Fruit fly (Drosophila melanogaster) Kc167 (cell line): ENCODE results near the gene dpr14.

Source experiments
- Myc ChIP-seq: fragments of >200 bp; optimal IDR thresholded peaks from 2 replicates; lab custom pipeline; 2017; ENCODE audit warnings: missing external identifiers
- Sin3A ChIP-seq: fragments of >200 bp; optimal IDR thresholded peaks from 2 replicates; lab custom pipeline; 2018; ENCODE audit warnings: missing external identifiers
- h ChIP-seq: fragments of >200 bp; optimal IDR thresholded peaks from 3 replicates; lab custom pipeline; 2018; ENCODE audit warnings: missing external identifiers
- insv ChIP-seq: fragments of >200 bp; optimal IDR thresholded peaks from 3 replicates; lab custom pipeline; 2018; ENCODE audit warnings: missing external identifiers
- psq ChIP-seq: fragments of >200 bp; optimal IDR thresholded peaks from 2 replicates; lab custom pipeline; 2017; ENCODE audit warnings: missing external identifiers
- ttk ChIP-seq: sonication (Bioruptor generic); optimal IDR thresholded peaks from 2 replicates; lab custom pipeline; 2017; ENCODE audit warnings: missing external identifiers

DNA sequence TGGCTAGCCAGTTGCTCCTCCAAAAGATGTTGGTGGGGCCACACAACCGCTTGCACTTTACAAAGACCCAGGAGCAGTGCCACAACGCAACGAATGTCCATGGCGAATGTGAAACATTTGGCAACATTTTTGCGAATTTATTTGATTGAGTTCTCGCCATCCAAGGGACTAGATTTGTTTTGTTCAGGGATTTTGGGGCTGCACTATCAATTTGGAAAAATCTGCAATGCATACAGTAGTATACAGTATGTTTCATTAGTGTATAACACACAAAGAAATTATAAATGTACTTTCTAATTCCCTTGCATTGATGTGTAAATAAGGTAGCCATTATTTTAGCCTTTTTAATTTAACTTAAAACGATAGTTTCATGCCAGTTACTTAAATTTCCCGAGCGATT, 29.4 kb downstream of the dpr14 start, which contains the start of gene Ir7d:
- TF ChIP-seq psq (lab: Kevin White, UChicago) (no peak), Sin3A (no peak), insv (lab: Kevin White, UChicago) (no peak), Myc (lab: Kevin White, UChicago) (no peak), h (lab: Kevin White, UChicago) (no peak), ttk (lab: Kevin White, UChicago) (no peak)
